Worm (Caenorhabditis elegans) whole organism, mixed stage, embryonic: ENCODE measurements around the gene ZK662.5.

Source experiments
- bed-3 ChIP-seq: fragments of 200-800 bp; sonication (Bioruptor generic); optimal IDR thresholded peaks from 3 replicates; lab custom pipeline; 2018; ENCODE audit warnings: mild to moderate bottlenecking, missing genetic modification characterization, moderate library complexity, missing compliant biosample characterization
- blmp-1 ChIP-seq: fragments of 150-350 bp; optimal IDR thresholded peaks from 2 replicates; lab custom pipeline; 2014; ENCODE audit warnings: missing biosample characterization, missing genetic modification characterization

ZK662.5 gene

DNA sequence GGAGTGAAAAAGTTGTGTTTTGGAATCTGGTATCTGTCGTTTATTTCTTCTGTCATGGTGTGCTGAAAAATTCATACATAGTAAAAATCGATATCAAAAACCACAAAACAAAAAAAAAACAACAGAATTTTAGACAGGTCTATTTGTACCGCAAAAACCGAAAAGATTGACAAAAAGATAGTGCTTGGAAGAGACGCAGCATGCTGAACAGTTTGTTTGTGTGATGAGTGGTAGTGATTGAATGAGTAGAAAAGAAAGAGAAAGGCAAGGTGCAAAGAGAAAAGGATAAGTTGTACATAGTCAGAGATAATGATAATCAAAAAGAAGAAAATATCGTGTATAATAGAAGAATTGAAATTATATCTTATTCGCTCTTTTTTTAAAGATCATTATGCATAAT is 51.2 kb downstream of the ZK662.5 start, which contains the start of gene Y7A5A.2:
TSS of gene Y7A5A.2 (minus strand) at position 62 of the 400 bp plus-strand sequence.
- TF ChIP-seq blmp-1 (tag; lab: Kevin White, UChicago) (peak; percentile 40), bed-3 (GFP tag; lab: Kevin White, UChicago) (no peak)
- TF ChIP-seq, all 35 proteins: peak for 1
